Worm (Caenorhabditis elegans) whole organism, young adult: ENCODE measurements around the gene F32G8.2.

Experiments used
- B0035.1 ChIP-seq: sonication (generic microtip); optimal IDR thresholded peaks from 2 replicates; lab custom pipeline; 2016; ENCODE audit warnings: missing genetic modification characterization, mild to moderate bottlenecking, missing compliant biosample characterization, missing genotype, missing genetic modification reagents
- B0261.1 ChIP-seq: sonication (generic microtip); optimal IDR thresholded peaks from 2 replicates; lab custom pipeline; 2016; ENCODE audit warnings: mild to moderate bottlenecking, missing genetic modification characterization, moderate library complexity, missing compliant biosample characterization
- B0336.3 ChIP-seq: fragments of 200-800 bp; sonication (Bioruptor generic); IDR thresholded peaks from 2 replicates; pipeline ENCODE4 v1.3.6; 2022; ENCODE audit warnings: missing genetic modification characterization, missing compliant biosample characterization
- D2030.7 ChIP-seq: fragments of 200-800 bp; sonication (Bioruptor generic); IDR thresholded peaks from 2 replicates; pipeline ENCODE4 v1.3.6; 2022; ENCODE audit warnings: missing genetic modification reagents, missing genetic modification characterization, missing compliant biosample characterization
- F23B12.7 ChIP-seq: sonication (generic microtip); optimal IDR thresholded peaks from 2 replicates; lab custom pipeline; 2017; ENCODE audit warnings: missing genetic modification characterization, mild to moderate bottlenecking, missing compliant biosample characterization, antibody characterized with exemption, moderate library complexity; ENCODE audit not compliant: insufficient read depth
- F39B2.1 ChIP-seq: fragments of 200-800 bp; sonication (Bioruptor generic); IDR thresholded peaks from 2 replicates; pipeline ENCODE4 v1.3.6; 2022; ENCODE audit warnings: missing genetic modification reagents, missing genetic modification characterization, missing compliant biosample characterization
- F52B5.7 ChIP-seq: sonication (generic microtip); optimal IDR thresholded peaks from 2 replicates; lab custom pipeline; 2016; ENCODE audit warnings: mild to moderate bottlenecking, missing genetic modification characterization, missing compliant biosample characterization
- T07F8.4 ChIP-seq: sonication (generic microtip); optimal IDR thresholded peaks from 2 replicates; lab custom pipeline; 2016; ENCODE audit warnings: mild to moderate bottlenecking, missing genetic modification characterization, moderate library complexity, missing compliant biosample characterization
- Y53G8AR.9 ChIP-seq: fragments of 200-800 bp; sonication (Bioruptor generic); conservative IDR thresholded peaks from 2 replicates; pipeline ENCODE4 v1.3.6; 2022; ENCODE audit warnings: missing genetic modification reagents, missing genetic modification characterization, missing compliant biosample characterization
- Y56A3A.18 ChIP-seq: fragments of 200-800 bp; sonication (Bioruptor generic); IDR thresholded peaks from 2 replicates; pipeline ENCODE4 v1.3.6; 2022; ENCODE audit warnings: missing genetic modification reagents, missing genetic modification characterization, missing compliant biosample characterization
- Y95B8A.8 ChIP-seq: fragments of 200-800 bp; sonication (Bioruptor generic); IDR thresholded peaks from 2 replicates; pipeline ENCODE4 v1.3.6; 2022; ENCODE audit warnings: missing genetic modification reagents, missing genetic modification characterization, missing compliant biosample characterization
- attf-3 ChIP-seq: fragments of 200-800 bp; sonication (Bioruptor generic); conservative IDR thresholded peaks from 2 replicates; pipeline ENCODE4 v1.3.6; 2022; ENCODE audit warnings: missing genetic modification reagents, missing genetic modification characterization, missing compliant biosample characterization
- bed-1 ChIP-seq: fragments of 200-800 bp; sonication (Bioruptor generic); IDR thresholded peaks from 2 replicates; pipeline ENCODE4 v1.3.6; 2022; ENCODE audit warnings: missing genetic modification reagents, missing genetic modification characterization, missing compliant biosample characterization
- cebp-1 ChIP-seq, 2 experiments: fragments of 200-800 bp in 1 of 2; sonication (Bioruptor generic) in 1 of 2; sonication (generic microtip) in 1 of 2; IDR thresholded peaks in 1 of 2; optimal IDR thresholded peaks in 1 of 2; 2 replicates each; pipeline versions ENCODE4 v1.3.6 to Lab custom; 2017 to 2022; ENCODE audit warnings: missing compliant biosample characterization in 2 of 2, missing genetic modification characterization in 2 of 2, mild to moderate bottlenecking in 1 of 2, missing genetic modification reagents in 1 of 2, moderate library complexity in 1 of 2
- cebp-2 ChIP-seq: fragments of 200-800 bp; sonication (Bioruptor generic); IDR thresholded peaks from 2 replicates; pipeline ENCODE4 v1.3.6; 2022; ENCODE audit warnings: missing genetic modification characterization, missing compliant biosample characterization
- ceh-100 ChIP-seq: fragments of 200-800 bp; sonication (Bioruptor generic); IDR thresholded peaks from 2 replicates; pipeline ENCODE4 v1.3.6; 2022; ENCODE audit warnings: missing genetic modification reagents, missing genetic modification characterization, missing compliant biosample characterization
- ceh-79 ChIP-seq: sonication (generic microtip); optimal IDR thresholded peaks from 2 replicates; lab custom pipeline; 2017; ENCODE audit warnings: mild to moderate bottlenecking, missing genetic modification characterization, missing compliant biosample characterization
- chd-7 ChIP-seq: sonication (generic microtip); optimal IDR thresholded peaks from 2 replicates; lab custom pipeline; 2016; ENCODE audit warnings: mild to moderate bottlenecking, missing genetic modification characterization, moderate library complexity, missing compliant biosample characterization
- dpff-1 ChIP-seq: sonication (generic microtip); optimal IDR thresholded peaks from 2 replicates; lab custom pipeline; 2017; ENCODE audit warnings: mild to moderate bottlenecking, missing genetic modification characterization, missing compliant biosample characterization
- egrh-3 ChIP-seq: fragments of 200-800 bp; sonication (Bioruptor generic); IDR thresholded peaks from 2 replicates; pipeline ENCODE4 v1.3.6; 2022; ENCODE audit warnings: missing genetic modification reagents, missing genetic modification characterization, missing compliant biosample characterization
- ekl-4 ChIP-seq: fragments of 200-800 bp; sonication (Bioruptor generic); IDR thresholded peaks from 2 replicates; pipeline ENCODE4 v1.3.6; 2022; ENCODE audit warnings: missing genetic modification reagents, missing genetic modification characterization, missing compliant biosample characterization
- fkh-3 ChIP-seq: sonication (generic microtip); optimal IDR thresholded peaks from 2 replicates; lab custom pipeline; 2016; ENCODE audit warnings: mild to moderate bottlenecking, missing genetic modification characterization, missing compliant biosample characterization
- hlh-12 ChIP-seq: sonication (generic microtip); optimal IDR thresholded peaks from 2 replicates; lab custom pipeline; 2016; ENCODE audit warnings: missing genetic modification characterization, missing compliant biosample characterization
- hlh-26 ChIP-seq: fragments of 200-800 bp; sonication (Bioruptor generic); conservative IDR thresholded peaks from 2 replicates; pipeline ENCODE4 v1.3.6; 2022; ENCODE audit warnings: missing genetic modification reagents, missing genetic modification characterization, missing compliant biosample characterization
- hmg-20 ChIP-seq: fragments of 200-800 bp; sonication (Bioruptor generic); IDR thresholded peaks from 2 replicates; pipeline ENCODE4 v1.3.6; 2022; ENCODE audit warnings: missing genetic modification reagents, missing genetic modification characterization, missing compliant biosample characterization
- mel-28 ChIP-seq: sonication (generic microtip); optimal IDR thresholded peaks from 2 replicates; lab custom pipeline; 2016; ENCODE audit warnings: borderline replicate concordance, mild to moderate bottlenecking, missing genetic modification characterization, missing compliant biosample characterization
- mes-4 ChIP-seq: sonication (generic microtip); optimal IDR thresholded peaks from 2 replicates; lab custom pipeline; 2016; ENCODE audit warnings: missing genotype, missing genetic modification characterization, missing compliant biosample characterization
- nfya-1 ChIP-seq: sonication (generic microtip); optimal IDR thresholded peaks from 2 replicates; lab custom pipeline; 2017; ENCODE audit warnings: antibody characterized with exemption, missing compliant biosample characterization, missing genetic modification characterization, borderline replicate concordance; ENCODE audit not compliant: insufficient read depth
- nfya-2 ChIP-seq: fragments of 200-800 bp; sonication (Bioruptor generic); IDR thresholded peaks from 2 replicates; pipeline ENCODE4 v1.3.6; 2022; ENCODE audit warnings: missing genetic modification reagents, missing genetic modification characterization, missing compliant biosample characterization
- nhr-179 ChIP-seq: sonication (generic microtip); optimal IDR thresholded peaks from 2 replicates; lab custom pipeline; 2016; ENCODE audit warnings: mild to moderate bottlenecking, missing genetic modification characterization, missing compliant biosample characterization
- nhr-80 ChIP-seq: sonication (generic microtip); optimal IDR thresholded peaks from 2 replicates; lab custom pipeline; 2016; ENCODE audit warnings: missing genetic modification characterization, missing compliant biosample characterization
- rec-8 ChIP-seq, 2 experiments: sonication (generic microtip); optimal IDR thresholded peaks; 2 replicates each; lab custom pipeline; 2016; ENCODE audit warnings: mild to moderate bottlenecking in 2 of 2, missing genetic modification characterization in 2 of 2, missing genetic modification reagents in 2 of 2, missing genotype in 2 of 2, missing biosample characterization in 1 of 2, missing compliant biosample characterization in 1 of 2, moderate library complexity in 1 of 2
- sea-2 ChIP-seq: fragments of 200-800 bp; sonication (Bioruptor generic); IDR thresholded peaks from 2 replicates; pipeline ENCODE4 v1.3.6; 2022; ENCODE audit warnings: missing genetic modification characterization, missing compliant biosample characterization
- snpc-1.3 ChIP-seq: sonication (generic microtip); optimal IDR thresholded peaks from 2 replicates; lab custom pipeline; 2017; ENCODE audit warnings: missing genetic modification characterization, mild to moderate bottlenecking, missing compliant biosample characterization, antibody characterized with exemption, moderate library complexity, missing genotype, missing genetic modification reagents; ENCODE audit not compliant: insufficient read depth
- xnd-1 ChIP-seq: sonication (generic microtip); optimal IDR thresholded peaks from 2 replicates; lab custom pipeline; 2016; ENCODE audit warnings: missing genotype, missing genetic modification reagents, missing genetic modification characterization, missing compliant biosample characterization
- ztf-22 ChIP-seq: fragments of 200-800 bp; sonication (Bioruptor generic); optimal IDR thresholded peaks from 2 replicates; lab custom pipeline; 2018; ENCODE audit warnings: mild to moderate bottlenecking, missing genetic modification characterization, moderate library complexity, missing compliant biosample characterization

The F32G8.2 gene

DNA sequence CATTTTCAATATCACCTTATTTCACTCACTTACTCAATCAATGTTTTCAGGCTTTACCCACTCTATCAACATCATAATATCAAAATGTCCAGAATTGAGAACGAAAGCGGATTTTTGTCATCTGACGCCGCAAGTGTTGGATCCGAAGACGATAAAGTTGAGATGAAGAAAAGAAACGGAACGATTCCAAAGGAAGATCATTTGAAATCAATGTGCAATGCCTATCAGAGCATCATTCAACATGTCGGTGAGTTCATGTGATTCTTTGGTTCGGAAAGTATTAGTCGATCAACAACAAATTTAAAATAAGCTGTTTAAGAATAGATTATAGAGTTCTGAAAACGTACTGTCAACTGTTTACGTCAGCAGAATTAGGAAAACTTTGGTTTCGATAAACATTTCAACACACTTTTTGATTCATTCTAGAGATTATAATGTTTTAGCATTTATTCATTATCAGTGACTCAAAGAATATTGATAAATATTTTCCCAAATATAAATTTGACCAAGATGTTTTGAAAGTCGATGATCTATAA lies 15.1 kb downstream of the F32G8.2 start, which contains the start of gene cat-4:
TSS of gene cat-4 (plus strand) at position 51 of the 536 bp plus-strand sequence.
- no peak for TF ChIP-seq F23B12.7 (tag; lab: Kevin White, UChicago)
- peak; percentile 31 for TF ChIP-seq nhr-80 (tag; lab: Kevin White, UChicago)
- TF ChIP-seq, all 124 proteins: peak for 1

- no peak for TF ChIP-seq egrh-3
- TF ChIP-seq F52B5.7 (tag; lab: Kevin White, UChicago): no peak
- no peak for TF ChIP-seq F39B2.1 (GFP tag; lab: Robert Waterston, UW)
- no peak for TF ChIP-seq Y95B8A.8 (GFP tag; lab: Robert Waterston, UW)
- no peak for TF ChIP-seq cebp-2 (GFP tag; lab: Robert Waterston, UW)
- TF ChIP-seq mes-4 (tag; lab: Kevin White, UChicago): no peak
- TF ChIP-seq bed-1: no peak
- no peak for TF ChIP-seq dpff-1 (tag; lab: Kevin White, UChicago)
- TF ChIP-seq hlh-12: no peak
- no peak for TF ChIP-seq cebp-1 (GFP tag; IDR thresholded peaks at IDR 0.05; lab: Robert Waterston, UW)
- no peak for TF ChIP-seq cebp-1 (tag; optimal IDR thresholded peaks at IDR 0.05; lab: Kevin White, UChicago)
- TF ChIP-seq hlh-26: no peak
- no peak for TF ChIP-seq nhr-179 (tag; lab: Kevin White, UChicago)
- TF ChIP-seq hmg-20 (GFP tag; lab: Robert Waterston, UW): no peak
- no peak for TF ChIP-seq Y53G8AR.9 (GFP tag; lab: Robert Waterston, UW)
- no peak for TF ChIP-seq rec-8 (tag; optimal IDR thresholded peaks at IDR 0.05; lab: Kevin White, UChicago)
- TF ChIP-seq ekl-4 (GFP tag; lab: Robert Waterston, UW): no peak
- TF ChIP-seq nfya-1: no peak
- TF ChIP-seq mel-28 (tag; lab: Kevin White, UChicago): no peak
- no peak for TF ChIP-seq B0261.1 (tag; lab: Kevin White, UChicago)
Observed at ce11 chrV:10568496-10568895, 18.7 kb downstream of the F32G8.2 start.

- TF ChIP-seq nfya-1 (no peak), Y56A3A.18 (no peak), attf-3 (GFP tag; lab: Robert Waterston, UW) (no peak), ceh-79 (tag; lab: Kevin White, UChicago) (no peak), D2030.7 (GFP tag; lab: Robert Waterston, UW) (no peak), ceh-100 (no peak), chd-7 (no peak), xnd-1 (tag; lab: Kevin White, UChicago) (no peak), ztf-22 (GFP tag; lab: Kevin White, UChicago) (no peak), T07F8.4 (tag; lab: Kevin White, UChicago) (no peak), bed-1 (no peak), snpc-1.3 (tag; lab: Kevin White, UChicago) (no peak), B0035.1 (tag; lab: Kevin White, UChicago) (no peak), fkh-3 (tag; lab: Kevin White, UChicago) (no peak), sea-2 (GFP tag; lab: Robert Waterston, UW) (no peak), nfya-2 (GFP tag; lab: Robert Waterston, UW) (no peak), B0336.3 (GFP tag; lab: Robert Waterston, UW) (no peak)
- TF ChIP-seq, all 124 proteins: peak for 0
Observed at ce11 chrV:10571523-10571922, 21.7 kb downstream of the F32G8.2 start.
